Worm (Caenorhabditis elegans): ENCODE measurements around the gene T25B6.4.

The T25B6.4 gene

ce11 chrX:8969111-8970048, 46.1 kb upstream of the T25B6.4 start (continued):
- TF ChIP-seq snpc-4 (GFP tag; optimal IDR thresholded peaks at IDR 0.05) = peak; percentile 25
- peak in 2 of 4 experiments; percentile 24 to 64 for TF ChIP-seq snpc-4 (tag; optimal IDR thresholded peaks at IDR 0.05)
- TF ChIP-seq ets-4 (GFP tag; optimal IDR thresholded peaks at IDR 0.05) = no peak
- peak; percentile 36 for TF ChIP-seq attf-5 (GFP tag; optimal IDR thresholded peaks at IDR 0.05)
- no peak for TF ChIP-seq efl-1 (GFP tag; optimal IDR thresholded peaks at IDR 0.05)
- peak; percentile 20 for TF ChIP-seq chd-7 (tag; optimal IDR thresholded peaks at IDR 0.05)
- TF ChIP-seq attf-6 (GFP tag; IDR thresholded peaks at IDR 0.05) = peak; percentile 44; the same call in 1 of the 2 replicates
- TF ChIP-seq sea-2 (GFP tag; IDR thresholded peaks at IDR 0.05) = no peak
- TF ChIP-seq hsf-1 (GFP tag; IDR thresholded peaks at IDR 0.05) = 0 out of 2 replicates have a peak, but pooled peaks have one; percentile 34
- peak; percentile 87 for TF ChIP-seq die-1 (tag; optimal IDR thresholded peaks at IDR 0.05)
- TF ChIP-seq nhr-90 (tag; optimal IDR thresholded peaks at IDR 0.05) = peak; percentile 48
- TF ChIP-seq ztf-18 (tag; optimal IDR thresholded peaks at IDR 0.05) = peak; percentile 73
- TF ChIP-seq tbp1 (GFP tag; optimal IDR thresholded peaks at IDR 0.05) = peak; percentile 87
- TF ChIP-seq nhr-179 (tag; optimal IDR thresholded peaks at IDR 0.05) = no peak
- TF ChIP-seq pha-4 (tag; optimal IDR thresholded peaks at IDR 0.05) = no peak
- no peak for TF ChIP-seq lin-35 (GFP tag; optimal IDR thresholded peaks at IDR 0.05)
- no peak for TF ChIP-seq ama-1 (optimal IDR thresholded peaks at IDR 0.05)
- TF ChIP-seq ama-1 (GFP tag; optimal IDR thresholded peaks at IDR 0.05) = peak in 1 of 2 experiments; percentile 27
- peak; percentile 41 for TF ChIP-seq athp-1 (tag; optimal IDR thresholded peaks at IDR 0.05)
- TF ChIP-seq egl-44 (GFP tag; IDR thresholded peaks at IDR 0.05) = peak; percentile 39; the same call in 1 of the 2 replicates
- TF ChIP-seq egl-18 (GFP tag; IDR thresholded peaks at IDR 0.05) = no peak
- TF ChIP-seq Y53G8AR.9 (GFP tag; conservative IDR thresholded peaks at IDR 0.05) = no peak
- TF ChIP-seq atf-7 (tag; optimal IDR thresholded peaks at IDR 0.05) = peak; percentile 36
- TF ChIP-seq T07F8.4 (tag; optimal IDR thresholded peaks at IDR 0.05) = peak; percentile 49
- peak; percentile 34 for TF ChIP-seq T26A5.8 (tag; optimal IDR thresholded peaks at IDR 0.05)
- TF ChIP-seq ceh-40 (GFP tag; IDR thresholded peaks at IDR 0.05) = peak; percentile 61; the same call in 1 of the 2 replicates
- TF ChIP-seq rpc-1 (optimal IDR thresholded peaks at IDR 0.05) = peak; percentile 81
- TF ChIP-seq rpc-1 (tag; optimal IDR thresholded peaks at IDR 0.05) = peak; percentile 87
- TF ChIP-seq him-1 (tag; optimal IDR thresholded peaks at IDR 0.05) = peak; percentile 46
- peak; percentile 54 for TF ChIP-seq ZK185.1 (tag; optimal IDR thresholded peaks at IDR 0.05; ENCODE audit: poor library complexity, severe bottlenecking)
- no peak for TF ChIP-seq madf-6 (GFP tag; IDR thresholded peaks at IDR 0.05)
- TF ChIP-seq F55B11.4 (tag; optimal IDR thresholded peaks at IDR 0.05; ENCODE audit: borderline replicate concordance, insufficient read depth) = no peak
- peak; percentile 62 for TF ChIP-seq lin-40 (tag; optimal IDR thresholded peaks at IDR 0.05)
- peak; percentile 75 for TF ChIP-seq ztf-26 (tag; optimal IDR thresholded peaks at IDR 0.05)
- TF ChIP-seq B0019.2 (GFP tag; conservative IDR thresholded peaks at IDR 0.05) = no peak
- TF ChIP-seq xnd-1 (tag; optimal IDR thresholded peaks at IDR 0.05) = no peak
- TF ChIP-seq nhr-80 (tag; optimal IDR thresholded peaks at IDR 0.05) = peak; percentile 6

DNA sequence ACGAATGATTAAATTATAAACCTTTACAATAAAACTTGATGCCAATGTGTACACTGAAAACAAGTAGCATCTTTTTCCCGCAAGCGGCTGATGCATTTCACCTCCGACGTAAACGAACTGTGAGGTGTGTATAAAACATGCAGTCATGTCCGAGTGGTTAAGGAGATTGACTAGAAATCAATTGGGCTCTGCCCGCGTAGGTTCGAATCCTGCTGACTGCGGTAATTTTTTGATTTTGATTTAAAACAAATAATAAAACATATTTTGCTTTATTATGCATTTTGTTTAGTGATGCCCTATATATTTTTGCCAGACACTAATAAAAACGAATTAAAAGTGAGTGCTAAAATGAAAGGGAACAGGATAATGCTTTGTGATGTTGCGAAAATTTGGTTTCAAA, 44.1 kb upstream of the T25B6.4 start:
- TF ChIP-seq snpc-4 (GFP tag; optimal IDR thresholded peaks at IDR 0.05) (no peak), snpc-4 (tag; optimal IDR thresholded peaks at IDR 0.05) (peak in 2 of 4 experiments; percentile 35 to 66), ekl-4 (GFP tag; IDR thresholded peaks at IDR 0.05) (0 out of 2 replicates have a peak, but pooled peaks have one; percentile 13), F22D6.2 (tag; optimal IDR thresholded peaks at IDR 0.05) (no peak), cebp-2 (GFP tag; IDR thresholded peaks at IDR 0.05) (no peak), ztf-28 (GFP tag; IDR thresholded peaks at IDR 0.05) (no peak), lin-26 (GFP tag; IDR thresholded peaks at IDR 0.05) (no peak), snpc-1.3 (tag; optimal IDR thresholded peaks at IDR 0.05; ENCODE audit: insufficient read depth) (peak; percentile 75), sdz-38 (tag; optimal IDR thresholded peaks at IDR 0.05) (no peak), aptf-3 (GFP tag; IDR thresholded peaks at IDR 0.05) (no peak), nhr-27 (tag; optimal IDR thresholded peaks at IDR 0.05) (no peak), F49E8.2 (tag; optimal IDR thresholded peaks at IDR 0.05; ENCODE audit: insufficient read depth) (peak; percentile 2), him-1 (tag; optimal IDR thresholded peaks at IDR 0.05) (peak; percentile 86), ztf-26 (tag; optimal IDR thresholded peaks at IDR 0.05) (peak; percentile 2), hrde-1 (tag; optimal IDR thresholded peaks at IDR 0.05; ENCODE audit: borderline replicate concordance) (peak; percentile 65)

All from whole organism, young adult.